Worm (Caenorhabditis elegans) whole organism, dauer: ENCODE results near the gene lips-11.

Experiments
- unc-62 ChIP-seq: sonication (generic microtip); optimal IDR thresholded peaks from 2 replicates; lab custom pipeline; 2017; ENCODE audit warnings: missing biosample characterization, missing genetic modification reagents, missing genetic modification characterization

lips-11 gene

DNA sequence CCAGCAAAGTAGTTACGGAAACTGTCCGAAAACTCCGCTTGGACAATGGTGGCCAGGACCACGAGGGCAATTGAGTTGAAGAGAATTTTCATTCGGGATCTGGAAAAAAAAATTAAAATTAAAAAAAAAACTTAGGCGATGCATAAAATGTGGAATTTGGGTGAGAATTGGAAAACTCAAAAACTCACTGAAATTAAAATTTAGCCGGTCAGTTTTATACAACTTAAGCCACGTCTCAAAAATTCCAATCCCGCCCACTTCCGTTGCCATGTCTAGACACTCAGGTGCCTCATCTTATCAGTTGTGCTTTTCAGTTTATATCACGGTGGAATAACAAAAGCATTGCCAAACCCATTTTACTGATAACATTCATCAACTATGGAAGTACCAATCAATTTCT is at the start of gene lips-11:
lips-11 (minus strand) TSS at position 101 of the 400 bp plus-strand sequence.
- TF ChIP-seq unc-62 (GFP tag; lab: Kevin White, UChicago), result no peak

DNA sequence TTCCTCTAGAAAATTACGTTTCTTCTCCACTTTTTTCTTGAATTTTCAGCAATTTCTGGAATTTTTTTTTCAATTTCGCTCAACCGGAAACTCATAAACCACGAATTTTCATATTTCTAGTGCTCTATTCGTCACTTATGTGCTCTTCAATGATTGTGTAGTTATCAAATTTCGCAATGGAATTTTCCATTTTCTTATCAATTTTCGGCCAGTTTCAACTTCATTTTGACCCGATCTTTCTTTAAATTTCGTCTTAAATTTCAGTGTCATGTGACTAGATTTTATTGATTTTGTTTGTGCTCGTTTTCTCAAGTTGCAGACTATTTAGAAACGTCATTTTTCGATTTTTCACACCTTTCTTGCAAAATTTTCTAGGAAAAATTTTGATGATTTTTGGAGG is 48.9 kb upstream of the lips-11 start:
- no peak for TF ChIP-seq unc-62 (GFP tag; lab: Kevin White, UChicago)

DNA sequence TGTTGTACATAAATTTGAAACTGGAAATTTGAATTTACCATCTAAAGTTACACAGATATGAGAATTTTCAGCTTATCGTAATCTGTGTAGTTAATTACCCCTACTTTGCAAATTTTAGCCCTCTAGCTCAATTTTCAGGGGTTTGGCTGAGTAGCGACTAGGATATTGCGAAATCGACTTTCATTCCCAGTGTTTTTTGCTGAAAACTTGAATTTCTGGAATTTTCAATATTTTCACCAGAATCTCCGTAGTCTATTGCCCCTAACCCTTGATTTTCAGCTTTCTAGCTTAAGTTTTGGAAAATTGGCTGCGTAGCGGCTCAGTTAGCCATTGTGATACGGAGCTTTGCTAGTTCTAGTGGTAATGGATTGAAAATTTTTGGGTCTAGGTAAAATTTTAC is 46.3 kb upstream of the lips-11 start:
- no peak for TF ChIP-seq unc-62 (GFP tag; lab: Kevin White, UChicago)

DNA sequence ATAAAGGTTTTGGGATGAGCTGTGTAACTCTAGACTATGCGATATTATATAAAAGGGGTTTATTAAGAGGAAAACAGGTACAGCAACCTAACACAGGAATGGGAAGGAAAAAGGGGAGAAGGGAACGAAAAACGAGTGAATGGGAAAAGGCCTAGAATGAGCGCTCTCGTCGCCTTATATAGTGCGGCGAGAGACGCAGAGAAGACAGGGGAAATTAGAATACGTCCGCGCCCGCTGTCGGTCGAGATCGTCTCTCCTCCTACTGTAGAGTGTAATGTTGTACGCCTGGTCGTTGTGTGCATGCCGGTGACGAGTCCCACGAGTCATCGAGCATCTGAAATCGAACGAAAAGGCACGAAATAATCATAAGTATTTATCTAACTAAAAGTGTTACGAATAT is 42.5 kb upstream of the lips-11 start:
- no peak for TF ChIP-seq unc-62 (GFP tag; lab: Kevin White, UChicago)

DNA sequence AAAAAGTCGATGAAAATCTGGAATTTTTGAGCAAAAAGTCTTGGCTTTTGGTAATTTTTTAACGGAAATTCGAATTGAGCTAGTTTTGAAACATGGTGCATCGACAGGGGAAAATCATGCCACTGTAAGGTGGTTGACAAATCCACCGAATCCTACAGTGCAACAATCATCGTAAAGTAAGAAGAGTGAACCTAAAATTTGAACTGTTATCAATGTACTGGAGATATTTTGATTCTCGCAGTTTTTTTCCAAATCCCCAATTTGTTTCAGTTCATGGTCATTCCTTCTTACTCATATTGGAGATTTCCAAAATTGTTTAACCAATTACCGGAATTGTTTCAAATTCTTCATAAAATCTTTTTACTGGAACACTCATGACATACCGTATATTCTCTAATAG is 41.9 kb upstream of the lips-11 start:
- TF ChIP-seq unc-62 (GFP tag; lab: Kevin White, UChicago), result no peak

ce11 chrII:1151810-1152209 is 41.0 kb upstream of the lips-11 start:
- TF ChIP-seq unc-62 (GFP tag; lab: Kevin White, UChicago), result no peak

- no peak for TF ChIP-seq unc-62 (GFP tag; lab: Kevin White, UChicago)
These were observed 38.6 kb upstream of the lips-11 start for ce11 chrII:1149390-1149789.

ce11 chrII:1143173-1143738 is 32.5 kb upstream of the lips-11 start:
- TF ChIP-seq unc-62 (GFP tag; lab: Kevin White, UChicago), result no peak

DNA sequence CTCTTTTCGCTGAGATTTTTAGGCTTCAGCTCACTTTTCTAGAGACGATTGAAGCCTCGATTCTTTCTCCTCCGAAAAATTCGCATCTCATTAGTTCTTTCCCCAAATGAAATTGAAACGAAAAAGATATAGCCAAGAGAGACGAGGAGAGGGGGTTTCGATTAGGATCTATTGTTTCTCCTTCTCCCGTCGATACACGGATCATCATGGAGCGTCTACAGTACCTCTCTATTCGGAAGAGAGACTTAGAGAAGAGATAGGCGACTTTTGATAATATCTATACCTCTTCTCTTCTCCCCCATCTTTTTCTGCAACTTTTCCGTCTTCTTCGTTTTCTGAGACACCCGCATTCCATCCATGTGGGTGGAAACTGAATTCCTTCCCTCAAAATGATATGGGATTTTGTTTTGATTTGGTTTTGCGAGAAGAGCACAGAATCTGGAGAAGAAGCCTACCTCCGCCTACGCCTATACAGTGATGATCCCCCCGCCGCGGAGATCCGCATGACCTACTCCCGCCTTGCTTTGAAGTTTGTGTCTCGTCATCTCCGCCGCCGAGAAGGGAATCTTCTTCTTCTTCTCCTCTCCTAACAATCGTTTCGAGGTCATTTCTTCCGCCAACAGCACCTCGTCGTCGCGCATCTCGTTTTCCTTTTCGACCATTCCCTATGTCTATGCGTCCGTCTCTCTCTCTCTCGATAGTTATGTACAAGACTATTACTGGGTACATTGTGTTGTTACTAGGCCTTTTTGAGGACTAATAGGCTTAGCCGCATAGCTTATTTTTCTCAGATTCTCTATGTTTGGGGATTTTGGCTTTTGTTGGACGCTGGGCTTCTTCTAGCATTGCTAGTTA is 31.1 kb upstream of the lips-11 start:
- no peak for TF ChIP-seq unc-62 (GFP tag; lab: Kevin White, UChicago)

DNA sequence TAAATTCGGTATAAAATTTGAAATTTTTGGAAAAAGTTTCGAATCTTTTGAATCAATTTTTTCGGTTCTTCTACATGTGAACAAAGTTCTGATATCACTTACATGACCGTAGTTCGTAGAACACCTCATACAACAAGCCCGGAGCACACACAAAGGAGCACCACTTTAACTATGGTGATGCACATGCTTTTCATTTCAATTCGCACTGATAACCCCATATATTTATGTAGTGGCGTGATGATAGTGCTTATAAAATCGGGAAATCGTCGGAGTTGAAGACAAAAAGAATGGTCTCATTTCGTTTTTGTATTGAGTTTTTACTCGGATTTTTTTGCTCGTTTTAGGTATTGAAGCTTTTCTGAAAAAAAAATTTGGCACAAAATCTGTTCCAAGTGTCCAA is 29.9 kb upstream of the lips-11 start, which contains the start of gene W09B6.4:
W09B6.4 (minus strand) TSS at position 151 of the 400 bp plus-strand sequence.
- TF ChIP-seq unc-62 (GFP tag; lab: Kevin White, UChicago), result no peak

ce11 chrII:1138618-1139017 is 27.8 kb upstream of the lips-11 start:
- no peak for TF ChIP-seq unc-62 (GFP tag; lab: Kevin White, UChicago)

- no peak for TF ChIP-seq unc-62 (GFP tag; lab: Kevin White, UChicago)
These were observed 25.7 kb upstream of the lips-11 start, which contains the start of gene pod-2 for ce11 chrII:1136485-1136884. Gene pod-2, plus strand, starts transcription at chrII:1136785.

ce11 chrII:1133295-1133694 is 22.5 kb upstream of the lips-11 start:
- TF ChIP-seq unc-62 (GFP tag; lab: Kevin White, UChicago), result no peak

- TF ChIP-seq unc-62 (GFP tag; lab: Kevin White, UChicago), result no peak
These were observed 21.9 kb upstream of the lips-11 start for ce11 chrII:1132750-1133149.

DNA sequence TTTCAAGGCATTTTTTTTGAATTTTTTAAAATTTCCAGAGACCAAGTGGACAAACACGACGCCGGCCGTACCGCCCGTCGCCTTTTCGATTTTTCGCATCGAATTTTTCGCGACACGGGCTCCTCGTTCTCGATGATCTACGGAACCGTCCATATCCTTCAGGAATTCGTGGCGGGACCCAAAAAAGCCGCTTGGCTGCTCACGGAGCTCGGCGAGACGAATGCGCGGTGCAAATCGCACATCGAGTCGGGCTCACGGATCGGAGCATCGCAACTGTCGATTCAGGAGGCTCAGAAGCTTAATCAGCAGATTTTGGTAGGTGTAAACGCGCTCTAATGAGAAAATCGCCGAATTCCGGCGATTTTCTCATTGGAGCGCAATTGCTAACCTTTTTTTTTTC is 21.0 kb upstream of the lips-11 start:
- no peak for TF ChIP-seq unc-62 (GFP tag; lab: Kevin White, UChicago)

ce11 chrII:1131367-1131766 is 20.6 kb upstream of the lips-11 start:
- no peak for TF ChIP-seq unc-62 (GFP tag; lab: Kevin White, UChicago)

DNA sequence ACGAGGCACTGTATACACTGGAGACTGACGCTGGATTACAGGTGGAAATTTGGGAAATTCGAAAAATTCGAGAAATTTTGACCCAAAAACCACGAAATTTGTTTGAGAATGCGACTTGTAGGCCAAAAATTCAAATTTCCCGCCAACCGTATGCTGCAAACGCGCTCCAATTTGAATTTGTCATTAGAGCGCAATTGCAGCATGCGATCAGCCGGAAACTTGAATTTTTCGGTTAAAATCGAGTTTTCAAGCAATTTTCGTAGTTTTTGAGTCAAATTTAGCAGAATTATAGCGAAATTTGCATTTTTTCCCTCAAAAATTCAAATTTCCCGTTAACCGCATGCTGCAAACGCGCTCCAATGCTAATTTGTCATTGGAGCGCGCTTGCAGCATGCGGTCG is 19.4 kb upstream of the lips-11 start:
- TF ChIP-seq unc-62 (GFP tag; lab: Kevin White, UChicago), result no peak
